Worm (Caenorhabditis elegans): ENCODE measurements around the gene arx-5.

The arx-5 gene

ce11 chrIII:12785427-12785826 is 32.5 kb downstream of the arx-5 start:
- TF ChIP-seq tbx-2 (tag; optimal IDR thresholded peaks at IDR 0.05), result no peak
- TF ChIP-seq nfya-1 (tag; optimal IDR thresholded peaks at IDR 0.05; ENCODE audit: insufficient read depth), result peak; percentile 55
- TF ChIP-seq ceh-9 (tag; optimal IDR thresholded peaks at IDR 0.05), result no peak

- TF ChIP-seq lin-39 (tag; optimal IDR thresholded peaks at IDR 0.05) (no peak), R02D3.7 (tag; optimal IDR thresholded peaks at IDR 0.05) (no peak)
Measured at ce11 chrIII:12784854-12785253, 33.0 kb downstream of the arx-5 start, which contains the start of gene lgc-37. lgc-37 (plus strand) TSS chrIII:12785154.

DNA sequence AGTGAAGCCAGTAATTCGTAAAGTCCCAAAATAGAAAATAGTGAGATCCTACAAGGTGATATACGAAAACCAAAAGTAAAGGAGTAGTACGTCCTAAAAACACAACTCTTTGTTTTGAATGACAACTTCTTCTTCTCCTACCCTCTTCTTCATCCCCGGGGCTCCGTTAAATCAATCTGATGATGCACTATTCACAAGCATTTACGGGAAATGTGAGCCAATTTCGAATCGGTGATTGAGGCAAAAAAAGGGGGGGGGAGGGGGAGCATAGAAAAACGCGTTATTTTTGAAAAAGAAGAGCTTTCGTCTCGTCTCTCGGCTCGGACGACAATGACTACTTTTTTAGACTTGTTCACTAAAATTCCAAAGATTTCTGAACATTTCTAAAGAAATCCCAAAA is 34.0 kb downstream of the arx-5 start:
- no peak for TF ChIP-seq nhr-43 (tag; optimal IDR thresholded peaks at IDR 0.05; ENCODE audit: poor library complexity, severe bottlenecking)
- no peak for TF ChIP-seq ceh-9 (tag; optimal IDR thresholded peaks at IDR 0.05)
- no peak for TF ChIP-seq zag-1 (tag; optimal IDR thresholded peaks at IDR 0.05)
- TF ChIP-seq fkh-10 (GFP tag; optimal IDR thresholded peaks at IDR 0.05), result peak; percentile 57
- no peak for TF ChIP-seq eor-1 (tag; optimal IDR thresholded peaks at IDR 0.05)
- no peak for TF ChIP-seq lsy-12 (tag; optimal IDR thresholded peaks at IDR 0.05)
- TF ChIP-seq aly-2 (tag; optimal IDR thresholded peaks at IDR 0.05), result no peak

DNA sequence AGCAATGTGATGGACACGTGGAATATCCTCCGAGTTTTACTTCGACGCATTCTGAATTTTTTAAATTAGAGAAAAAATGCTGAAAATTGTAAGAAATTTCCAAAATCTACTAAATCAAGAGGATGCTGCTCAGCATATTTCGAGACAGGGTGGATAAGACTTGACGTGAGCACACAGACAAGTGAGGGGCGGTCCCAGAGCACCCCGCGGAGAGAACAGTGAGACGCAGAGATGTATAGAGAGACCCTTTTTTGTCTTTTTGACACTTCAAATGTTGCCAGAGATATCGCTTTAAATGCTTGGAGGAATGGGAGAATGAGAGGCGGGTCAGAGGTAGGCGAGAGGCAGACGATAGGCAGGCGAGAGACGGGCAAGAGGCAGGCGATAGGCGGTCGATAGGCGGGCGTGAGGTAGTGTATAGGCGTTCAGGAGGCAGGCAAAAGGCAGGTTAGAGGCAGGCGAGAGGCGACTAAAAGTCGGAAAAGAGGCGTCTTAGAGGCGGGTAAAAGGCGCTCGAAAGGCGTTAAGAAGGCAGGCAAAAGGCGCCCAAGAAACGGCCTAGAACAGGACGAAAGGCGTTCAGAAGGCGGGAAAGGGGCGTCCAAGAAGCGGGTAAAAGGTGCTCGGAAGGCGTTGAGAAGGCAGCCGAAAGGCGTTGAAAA is 38.1 kb downstream of the arx-5 start, which contains the start of gene gab-1:
Gene gab-1, minus strand, starts transcription at position 51 of the 662 bp plus-strand sequence.
- no peak for TF ChIP-seq R02D3.7 (tag; optimal IDR thresholded peaks at IDR 0.05)
- TF ChIP-seq lin-39 (tag; optimal IDR thresholded peaks at IDR 0.05), result peak; percentile 18

- TF ChIP-seq pqm-1 (tag; optimal IDR thresholded peaks at IDR 0.05), result no peak
- TF ChIP-seq elt-2 (tag; optimal IDR thresholded peaks at IDR 0.05), result no peak
- TF ChIP-seq nhr-25 (tag; optimal IDR thresholded peaks at IDR 0.05), result no peak
- TF ChIP-seq nfya-1 (tag; optimal IDR thresholded peaks at IDR 0.05; ENCODE audit: insufficient read depth), result peak; percentile 87
- no peak for TF ChIP-seq lsy-12 (tag; optimal IDR thresholded peaks at IDR 0.05)
- TF ChIP-seq unc-62 (GFP tag; optimal IDR thresholded peaks at IDR 0.05), result no peak
- no peak for TF ChIP-seq nhr-67 (tag; optimal IDR thresholded peaks at IDR 0.05)
- no peak for TF ChIP-seq fkh-10 (GFP tag; optimal IDR thresholded peaks at IDR 0.05)
- no peak for TF ChIP-seq eor-1 (tag; optimal IDR thresholded peaks at IDR 0.05)
Measured at ce11 chrIII:12773753-12774152, 44.1 kb downstream of the arx-5 start.

All from whole organism, L3 larva.